Worm (Caenorhabditis elegans) whole organism, midembryonic: ENCODE data around the gene M142.5.

Source experiments
- klf-2 ChIP-seq: fragments of 200-800 bp; sonication (Bioruptor generic); conservative IDR thresholded peaks from 2 replicates; pipeline ENCODE4 v1.3.6; 2022; ENCODE audit warnings: missing genetic modification reagents, missing genetic modification characterization, missing compliant biosample characterization
- ref-1 ChIP-seq: fragments of 200-800 bp; sonication (Bioruptor generic); conservative IDR thresholded peaks from 2 replicates; pipeline ENCODE4 v1.3.6; 2022; ENCODE audit warnings: missing genetic modification reagents, missing genetic modification characterization, missing compliant biosample characterization

DNA sequence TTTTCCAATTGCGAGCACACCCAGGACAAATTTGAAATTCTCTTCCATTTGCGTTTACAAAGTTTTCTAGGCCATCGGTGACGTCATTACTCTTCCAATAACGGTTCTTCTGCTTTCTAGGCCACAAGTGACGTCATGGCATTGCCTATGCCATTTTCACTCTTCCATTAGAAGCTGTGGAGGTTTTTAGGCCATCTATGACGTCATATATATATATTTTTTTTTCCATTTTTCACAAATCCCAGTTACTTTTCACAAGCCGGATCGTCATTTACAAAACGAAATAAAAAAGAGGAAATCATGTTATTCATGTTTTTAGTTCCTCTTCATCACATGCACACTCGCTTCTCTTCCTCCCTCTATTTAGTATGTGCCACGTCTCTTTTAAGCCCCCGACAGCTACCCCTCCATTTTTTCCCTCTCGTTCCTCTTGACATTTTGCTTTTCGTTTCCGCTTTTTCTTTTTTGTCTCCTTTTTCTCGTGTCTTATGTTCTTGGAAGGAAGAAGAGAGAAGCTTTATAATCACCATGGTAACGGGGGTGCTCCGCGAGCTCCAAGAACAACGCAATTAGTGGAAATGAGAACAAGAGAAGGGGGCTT is 27.9 kb upstream of the M142.5 start:
- TF ChIP-seq klf-2 (GFP tag; lab: Robert Waterston, UW) (no peak), ref-1 (GFP tag; lab: Robert Waterston, UW) (no peak)
